Worm (Caenorhabditis elegans): Measurements from ENCODE around the gene srh-246.

DNA sequence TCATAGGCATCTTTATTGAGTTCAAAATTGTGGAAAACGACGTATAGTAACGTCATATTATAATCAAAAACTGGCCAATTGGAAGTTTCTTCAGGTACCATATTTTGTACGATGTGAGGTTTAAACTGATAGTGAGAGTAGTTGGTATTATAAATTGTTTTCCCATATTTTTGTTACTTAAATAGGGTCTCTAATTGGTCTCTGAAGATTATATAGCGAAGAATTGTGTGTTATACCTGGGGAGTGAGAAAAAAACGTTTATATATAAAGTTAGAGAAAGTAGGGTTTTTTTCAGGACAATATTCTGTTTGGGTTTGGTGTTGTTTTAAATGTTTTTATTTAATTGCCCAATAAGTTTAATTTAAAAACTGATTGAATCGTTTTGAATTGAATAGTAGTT lies 32.7 kb downstream of the srh-246 start, which contains the start of gene srt-17:
- TF ChIP-seq mep-1 (tag; optimal IDR thresholded peaks at IDR 0.05) (no peak), blmp-1 (tag; optimal IDR thresholded peaks at IDR 0.05) (no peak), nhr-12 (tag; optimal IDR thresholded peaks at IDR 0.05) (no peak)

All from whole organism, mixed stage, embryonic.